Fruit fly (Drosophila melanogaster) ovary, adult (tissue): ENCODE data around the gene pont.

ENCODE experiments used
- CG17801 ChIP-seq: fragments of 200-800 bp; optimal IDR thresholded peaks from 2 replicates; lab custom pipeline; 2019; ENCODE audit warnings: missing biosample characterization, mild to moderate bottlenecking, missing genetic modification characterization, moderate library complexity; ENCODE audit not compliant: partially characterized antibody

pont gene

dm6 chr3R:10266624-10267492 lies 4.9 kb downstream of the pont start:
- no peak for TF ChIP-seq CG17801 (GFP tag; lab: Kevin White, UChicago)

dm6 chr3R:10268101-10268864 lies 6.4 kb downstream of the pont start:
- TF ChIP-seq CG17801 (GFP tag; lab: Kevin White, UChicago), result peak; percentile 90

- TF ChIP-seq CG17801 (GFP tag; lab: Kevin White, UChicago), result peak; percentile 45
Measured at dm6 chr3R:10268865-10269442, 7.0 kb downstream of the pont start.

dm6 chr3R:10269921-10270431 lies 8.1 kb downstream of the pont start:
- no peak for TF ChIP-seq CG17801 (GFP tag; lab: Kevin White, UChicago)

dm6 chr3R:10272695-10273094 lies 10.8 kb downstream of the pont start:
- no peak for TF ChIP-seq CG17801 (GFP tag; lab: Kevin White, UChicago)

- no peak for TF ChIP-seq CG17801 (GFP tag; lab: Kevin White, UChicago)
Measured at dm6 chr3R:10274306-10274705, 12.4 kb downstream of the pont start.

dm6 chr3R:10274829-10275228 lies 12.9 kb downstream of the pont start:
- no peak for TF ChIP-seq CG17801 (GFP tag; lab: Kevin White, UChicago)

dm6 chr3R:10276002-10276401 lies 14.1 kb downstream of the pont start:
- TF ChIP-seq CG17801 (GFP tag; lab: Kevin White, UChicago), result no peak

- no peak for TF ChIP-seq CG17801 (GFP tag; lab: Kevin White, UChicago)
Measured at dm6 chr3R:10282077-10282476, 20.2 kb downstream of the pont start.

- no peak for TF ChIP-seq CG17801 (GFP tag; lab: Kevin White, UChicago)
Measured at dm6 chr3R:10283114-10283513, 21.2 kb downstream of the pont start.

- TF ChIP-seq CG17801 (GFP tag; lab: Kevin White, UChicago), result no peak
Measured at dm6 chr3R:10284169-10284568, 22.2 kb downstream of the pont start.

- peak; percentile 72 for TF ChIP-seq CG17801 (GFP tag; lab: Kevin White, UChicago)
Measured at dm6 chr3R:10311076-10311744, 49.3 kb downstream of the pont start, which contains the start of gene CG6293. Gene CG6293 (minus strand): TSS chr3R:10311613.

dm6 chr3R:10311745-10312088 lies 49.8 kb downstream of the pont start:
- TF ChIP-seq CG17801 (GFP tag; lab: Kevin White, UChicago), result peak; percentile 30
